Worm (Caenorhabditis elegans) whole organism, L1 larva: ENCODE data around the gene vps-33.2.

Experiments
- F16B12.6 ChIP-seq: fragments of 150-350 bp; optimal IDR thresholded peaks from 2 replicates; lab custom pipeline; 2014; ENCODE audit warnings: missing biosample characterization, missing genetic modification characterization
- alr-1 ChIP-seq: fragments of 200-800 bp; sonication (Bioruptor generic); optimal IDR thresholded peaks from 2 replicates; lab custom pipeline; 2018; ENCODE audit warnings: borderline replicate concordance, mild to moderate bottlenecking, missing genetic modification characterization, missing compliant biosample characterization
- efl-3 ChIP-seq: fragments of 200-800 bp; sonication (Bioruptor generic); optimal IDR thresholded peaks from 2 replicates; lab custom pipeline; 2018; ENCODE audit warnings: mild to moderate bottlenecking, missing genetic modification characterization, missing compliant biosample characterization
- lin-13 ChIP-seq: fragments of 150-350 bp; optimal IDR thresholded peaks from 2 replicates; lab custom pipeline; 2014; ENCODE audit warnings: missing biosample characterization, missing genetic modification reagents, missing genetic modification characterization
- lir-3 ChIP-seq: sonication (generic microtip); optimal IDR thresholded peaks from 2 replicates; lab custom pipeline; 2016; ENCODE audit warnings: mild to moderate bottlenecking, missing genetic modification characterization, moderate library complexity, missing compliant biosample characterization; ENCODE audit not compliant: poor library complexity
- nhr-12 ChIP-seq: sonication (generic microtip); optimal IDR thresholded peaks from 2 replicates; lab custom pipeline; 2017; ENCODE audit warnings: missing biosample characterization, missing genetic modification characterization
- pqm-1 ChIP-seq: sonication (generic microtip); optimal IDR thresholded peaks from 3 replicates; lab custom pipeline; 2017; ENCODE audit warnings: missing biosample characterization, missing genetic modification characterization
- swsn-7 ChIP-seq: sonication (generic microtip); optimal IDR thresholded peaks from 2 replicates; lab custom pipeline; 2016; ENCODE audit warnings: missing genetic modification characterization, missing compliant biosample characterization
- unc-130 ChIP-seq: fragments of 150-350 bp; optimal IDR thresholded peaks from 2 replicates; lab custom pipeline; 2017; ENCODE audit warnings: missing biosample characterization, missing genetic modification characterization, inconsistent platforms
- zag-1 ChIP-seq: fragments of 150-350 bp; optimal IDR thresholded peaks from 2 replicates; lab custom pipeline; 2014; ENCODE audit warnings: missing biosample characterization, missing genetic modification characterization

Gene vps-33.2

DNA sequence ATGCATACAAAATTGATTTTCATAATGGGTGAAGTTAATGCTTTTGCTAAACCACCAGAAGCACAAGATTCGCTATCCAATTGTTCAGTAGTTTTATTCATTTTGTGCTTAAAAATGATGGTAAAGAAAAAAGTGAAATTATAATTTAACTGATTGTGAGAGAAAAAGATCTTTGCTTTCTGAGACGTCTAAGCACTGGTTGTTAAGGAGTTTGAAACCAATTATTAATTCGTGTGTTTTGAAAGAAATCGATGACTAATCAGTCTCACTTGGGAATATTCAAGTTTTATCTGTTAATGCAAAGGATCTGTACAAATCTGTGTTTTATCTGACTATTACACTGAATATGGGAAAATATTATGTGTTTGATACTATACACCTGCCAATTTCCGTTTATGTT is 50.7 kb downstream of the vps-33.2 start, which contains the start of gene sra-26:
TSS of gene sra-26 (minus strand) at position 101 of the 400 bp plus-strand sequence.
- TF ChIP-seq lir-3 (tag; lab: Kevin White, UChicago): no peak
- TF ChIP-seq nhr-12: no peak
- TF ChIP-seq unc-130 (tag; lab: Kevin White, UChicago): no peak
- TF ChIP-seq pqm-1: no peak
- no peak for TF ChIP-seq efl-3 (GFP tag; lab: Kevin White, UChicago)
- TF ChIP-seq swsn-7 (tag; lab: Kevin White, UChicago): no peak
- no peak for TF ChIP-seq alr-1 (tag; lab: Kevin White, UChicago)
- no peak for TF ChIP-seq zag-1 (tag; lab: Kevin White, UChicago)
- TF ChIP-seq F16B12.6 (tag; lab: Kevin White, UChicago): no peak
- no peak for TF ChIP-seq lin-13 (GFP tag; lab: Kevin White, UChicago)
